Worm (Caenorhabditis elegans) whole organism, late embryonic: ENCODE measurements around the gene feh-1.
"Not testable (repeated sequence)": the region's sequence is repeated elsewhere in the genome, so short reads cannot be mapped to it uniquely, and the experiment has no call there.

Source experiments
- C38D4.7 ChIP-seq: fragments of 200-800 bp; sonication (Bioruptor generic); optimal IDR thresholded peaks from 2 replicates; lab custom pipeline; 2018; ENCODE audit warnings: mild to moderate bottlenecking, missing genetic modification characterization, moderate library complexity, missing compliant biosample characterization
- K02D7.2 ChIP-seq: sonication (generic microtip); optimal IDR thresholded peaks from 2 replicates; lab custom pipeline; 2017; ENCODE audit warnings: mild to moderate bottlenecking, missing genetic modification characterization, missing compliant biosample characterization
- ama-1 ChIP-seq: fragments of 150-350 bp; optimal IDR thresholded peaks from 2 replicates; lab custom pipeline; 2014
- ceh-18 ChIP-seq: sonication (generic microtip); optimal IDR thresholded peaks from 2 replicates; lab custom pipeline; 2016; ENCODE audit warnings: missing genetic modification characterization, missing compliant biosample characterization
- ceh-19 ChIP-seq: fragments of 200-800 bp; sonication (Bioruptor generic); optimal IDR thresholded peaks from 2 replicates; lab custom pipeline; 2018; ENCODE audit warnings: mild to moderate bottlenecking, missing genetic modification characterization, missing compliant biosample characterization
- ceh-22 ChIP-seq: sonication (generic microtip); optimal IDR thresholded peaks from 2 replicates; lab custom pipeline; 2017; ENCODE audit warnings: missing biosample characterization, missing genetic modification characterization
- ceh-24 ChIP-seq: sonication (generic microtip); optimal IDR thresholded peaks from 2 replicates; lab custom pipeline; 2016; ENCODE audit warnings: mild to moderate bottlenecking, missing genetic modification characterization, missing compliant biosample characterization
- ceh-6 ChIP-seq: fragments of 200-800 bp; sonication (Bioruptor generic); optimal IDR thresholded peaks from 2 replicates; lab custom pipeline; 2018; ENCODE audit warnings: mild to moderate bottlenecking, missing genetic modification characterization, missing compliant biosample characterization
- ceh-9 ChIP-seq: sonication (generic microtip); optimal IDR thresholded peaks from 2 replicates; lab custom pipeline; 2016; ENCODE audit warnings: mild to moderate bottlenecking, missing genetic modification characterization, inconsistent platforms, missing compliant biosample characterization
- ets-4 ChIP-seq: sonication (generic microtip); optimal IDR thresholded peaks from 2 replicates; lab custom pipeline; 2016; ENCODE audit warnings: missing genetic modification characterization, missing compliant biosample characterization
- fkh-10 ChIP-seq: fragments of 150-350 bp; optimal IDR thresholded peaks from 2 replicates; lab custom pipeline; 2014; ENCODE audit warnings: missing biosample characterization, missing genetic modification reagents, missing genetic modification characterization
- gmeb-2 ChIP-seq: sonication (generic microtip); optimal IDR thresholded peaks from 2 replicates; lab custom pipeline; 2016; ENCODE audit warnings: missing genetic modification characterization, inconsistent platforms, missing compliant biosample characterization
- hlh-13 ChIP-seq: fragments of 200-800 bp; sonication (Bioruptor generic); optimal IDR thresholded peaks from 2 replicates; lab custom pipeline; 2018; ENCODE audit warnings: mild to moderate bottlenecking, missing genetic modification characterization, missing compliant biosample characterization
- hlh-30 ChIP-seq: sonication (generic microtip); optimal IDR thresholded peaks from 2 replicates; lab custom pipeline; 2017; ENCODE audit warnings: antibody characterized with exemption, missing genetic modification characterization, missing compliant biosample characterization; ENCODE audit not compliant: insufficient read depth
- hlh-6 ChIP-seq: sonication (generic microtip); optimal IDR thresholded peaks from 2 replicates; lab custom pipeline; 2016; ENCODE audit warnings: missing genotype, missing genetic modification characterization, missing compliant biosample characterization
- nfya-1 ChIP-seq: sonication (generic microtip); optimal IDR thresholded peaks from 2 replicates; lab custom pipeline; 2017; ENCODE audit warnings: missing genetic modification characterization, mild to moderate bottlenecking, missing compliant biosample characterization, antibody characterized with exemption, moderate library complexity
- pag-3 ChIP-seq: sonication (generic microtip); optimal IDR thresholded peaks from 2 replicates; lab custom pipeline; 2016; ENCODE audit warnings: missing compliant biosample characterization, missing genetic modification characterization, borderline replicate concordance
- pha-2 ChIP-seq: sonication (generic microtip); optimal IDR thresholded peaks from 2 replicates; lab custom pipeline; 2017; ENCODE audit warnings: mild to moderate bottlenecking, missing genetic modification characterization, missing compliant biosample characterization
- pqm-1 ChIP-seq: sonication (generic microtip); optimal IDR thresholded peaks from 2 replicates; lab custom pipeline; 2016; ENCODE audit warnings: missing genetic modification characterization, missing compliant biosample characterization
- ref-2 ChIP-seq: sonication (generic microtip); optimal IDR thresholded peaks from 2 replicates; lab custom pipeline; 2016; ENCODE audit warnings: missing genetic modification characterization, missing compliant biosample characterization
- sox-2 ChIP-seq: fragments of 200-800 bp; sonication (Bioruptor generic); IDR thresholded peaks from 2 replicates; pipeline ENCODE4 v1.3.6; 2022; ENCODE audit warnings: missing genetic modification reagents, missing genetic modification characterization, missing compliant biosample characterization
- syd-9 ChIP-seq: sonication (generic microtip); optimal IDR thresholded peaks from 2 replicates; lab custom pipeline; 2016; ENCODE audit warnings: mild to moderate bottlenecking, missing genetic modification characterization, moderate library complexity, missing compliant biosample characterization
- tbx-2 ChIP-seq: sonication (generic microtip); optimal IDR thresholded peaks from 2 replicates; lab custom pipeline; 2016; ENCODE audit warnings: missing genetic modification characterization, missing compliant biosample characterization
- tbx-7 ChIP-seq: sonication (generic microtip); optimal IDR thresholded peaks from 2 replicates; lab custom pipeline; 2016; ENCODE audit warnings: missing genotype, missing genetic modification characterization, missing compliant biosample characterization
- ttx-3 ChIP-seq: sonication (generic microtip); optimal IDR thresholded peaks from 2 replicates; lab custom pipeline; 2016; ENCODE audit warnings: missing genetic modification reagents, missing genetic modification characterization, missing compliant biosample characterization
- unc-55 ChIP-seq: sonication (generic microtip); optimal IDR thresholded peaks from 2 replicates; lab custom pipeline; 2017; ENCODE audit warnings: missing biosample characterization, missing genetic modification reagents, missing genetic modification characterization
- unc-86 ChIP-seq: sonication (generic microtip); optimal IDR thresholded peaks from 2 replicates; lab custom pipeline; 2016; ENCODE audit warnings: missing genetic modification characterization, missing compliant biosample characterization

feh-1 gene

DNA sequence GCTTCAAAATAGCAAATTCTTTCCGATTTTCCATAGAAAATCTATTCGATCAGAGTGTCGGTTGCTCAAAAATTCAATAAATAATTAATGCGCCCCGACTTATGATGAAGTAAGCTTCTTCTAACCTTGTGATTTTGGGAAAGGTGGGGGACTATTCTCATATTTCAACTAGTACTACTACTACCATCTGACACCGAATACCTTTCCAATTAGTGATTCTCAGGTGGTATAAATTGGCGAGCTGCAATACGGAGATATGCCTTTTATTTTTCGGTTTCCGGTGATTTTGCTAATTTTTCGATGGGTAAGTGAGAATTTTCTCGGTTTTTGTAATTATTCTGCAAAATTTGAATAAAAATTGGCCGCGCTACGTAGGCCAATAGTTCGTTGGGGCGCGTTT, 11.7 kb downstream of the feh-1 start, which contains the start of gene nhr-239:
TSS of gene nhr-239 (plus strand) at position 301 of the 400 bp plus-strand sequence.
- no peak for TF ChIP-seq ttx-3 (tag; lab: Kevin White, UChicago)
- TF ChIP-seq unc-55: no peak
- TF ChIP-seq fkh-10: no peak
- TF ChIP-seq pqm-1 (tag; lab: Kevin White, UChicago): no peak
- no peak for TF ChIP-seq ceh-18 (tag; lab: Kevin White, UChicago)
- TF ChIP-seq pha-2: no peak
- TF ChIP-seq ceh-19 (GFP tag; lab: Kevin White, UChicago): no peak

DNA sequence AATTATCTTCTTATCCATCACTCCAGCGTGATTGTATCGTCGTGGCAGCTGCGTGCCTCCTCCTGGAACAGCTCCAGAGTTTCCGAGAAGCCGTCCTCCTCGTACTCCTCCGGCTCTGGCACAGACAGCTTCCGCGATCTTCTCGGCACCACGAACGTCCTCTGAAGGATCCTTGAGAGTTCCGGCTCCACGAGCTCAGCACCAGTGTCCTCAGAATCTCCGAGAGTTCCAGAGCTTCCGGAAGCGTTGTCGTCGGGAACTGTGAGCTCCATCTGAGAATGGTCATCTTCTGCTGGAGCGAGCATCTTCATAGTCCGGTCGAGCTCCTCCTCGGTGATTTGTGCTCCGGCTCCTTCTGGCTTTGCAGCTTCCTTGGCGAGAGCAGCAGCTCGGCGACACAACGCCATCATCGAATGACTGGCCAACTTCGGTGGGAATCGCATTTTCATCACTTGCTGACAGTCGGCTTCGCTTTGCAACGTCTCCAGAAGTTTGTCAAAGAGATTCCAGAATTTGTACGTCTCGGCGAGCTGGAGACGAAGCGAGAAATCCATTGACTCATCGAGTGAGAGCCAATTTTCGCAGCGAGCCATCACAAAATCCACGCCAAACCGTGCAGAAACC, 13.4 kb downstream of the feh-1 start:
- no peak for TF ChIP-seq ama-1 (lab: Kevin White, UChicago)
- TF ChIP-seq sox-2: no peak
- no peak for TF ChIP-seq pag-3 (tag; lab: Kevin White, UChicago)
- TF ChIP-seq ceh-24 (tag; lab: Kevin White, UChicago): no peak
- no peak for TF ChIP-seq hlh-30 (tag; lab: Kevin White, UChicago)
- TF ChIP-seq pha-2: no peak
- TF ChIP-seq fkh-10: no peak
- no peak for TF ChIP-seq gmeb-2 (tag; lab: Kevin White, UChicago)
- TF ChIP-seq ceh-22: no peak
- TF ChIP-seq C38D4.7 (GFP tag; lab: Kevin White, UChicago): no peak
- TF ChIP-seq, all 69 proteins: peak for 0

DNA sequence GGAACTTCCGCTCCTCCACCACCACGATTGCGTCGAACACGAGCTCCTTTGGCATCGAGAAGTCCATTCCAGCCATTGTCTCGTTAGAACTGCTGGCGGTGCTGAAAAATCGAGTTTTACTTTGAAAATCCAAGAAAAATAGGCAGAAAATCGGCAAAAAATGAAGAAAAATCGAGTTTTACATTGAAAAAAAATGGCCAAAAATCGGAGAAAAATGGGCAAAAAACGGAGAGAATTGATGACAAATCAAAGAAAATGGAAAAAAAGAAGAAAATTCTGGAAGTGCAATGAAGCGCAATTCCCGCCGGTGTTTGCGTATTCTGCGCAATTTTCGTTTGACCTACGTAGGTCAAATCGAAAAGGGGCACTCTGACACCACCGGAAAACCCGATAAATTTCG, 14.2 kb downstream of the feh-1 start, which contains the start of gene Y54F10AM.11:
TSS of gene Y54F10AM.11 (minus strand) at position 101 of the 400 bp plus-strand sequence.
- not testable (repeated sequence) for TF ChIP-seq ceh-19 (GFP tag; lab: Kevin White, UChicago); K02D7.2; hlh-6 (tag; lab: Kevin White, UChicago)
- TF ChIP-seq, all 69 proteins: peak for 0; not testable (repeated sequence) for 69

DNA sequence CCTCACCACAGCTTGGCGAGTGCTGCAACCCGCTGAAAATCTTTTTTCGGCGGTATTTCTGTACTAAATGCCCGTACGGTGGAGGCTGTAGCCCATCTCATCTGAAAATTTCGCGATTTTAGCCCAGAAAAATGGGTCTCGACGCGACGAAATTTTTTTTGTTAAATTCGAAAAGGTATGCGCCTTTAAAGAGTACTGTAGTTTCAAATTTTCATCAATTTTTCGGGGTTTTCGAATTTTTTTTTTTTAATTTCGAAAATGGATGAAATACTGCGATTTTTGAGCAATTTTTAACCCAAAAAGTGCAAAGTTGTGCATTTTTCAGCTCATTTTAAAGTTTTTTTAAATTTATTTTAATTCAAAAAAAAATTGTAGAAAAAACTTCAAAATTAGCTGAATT, 21.7 kb downstream of the feh-1 start, which contains the start of gene Y54F10AR.2:
TSS of gene Y54F10AR.2 (minus strand) at position 101 of the 400 bp plus-strand sequence.
- TF ChIP-seq tbx-7 (tag; lab: Kevin White, UChicago) (no peak), syd-9 (no peak), unc-86 (tag; lab: Kevin White, UChicago) (no peak), pag-3 (tag; lab: Kevin White, UChicago) (no peak), ref-2 (tag; lab: Kevin White, UChicago) (no peak), tbx-2 (tag; lab: Kevin White, UChicago) (no peak)

DNA sequence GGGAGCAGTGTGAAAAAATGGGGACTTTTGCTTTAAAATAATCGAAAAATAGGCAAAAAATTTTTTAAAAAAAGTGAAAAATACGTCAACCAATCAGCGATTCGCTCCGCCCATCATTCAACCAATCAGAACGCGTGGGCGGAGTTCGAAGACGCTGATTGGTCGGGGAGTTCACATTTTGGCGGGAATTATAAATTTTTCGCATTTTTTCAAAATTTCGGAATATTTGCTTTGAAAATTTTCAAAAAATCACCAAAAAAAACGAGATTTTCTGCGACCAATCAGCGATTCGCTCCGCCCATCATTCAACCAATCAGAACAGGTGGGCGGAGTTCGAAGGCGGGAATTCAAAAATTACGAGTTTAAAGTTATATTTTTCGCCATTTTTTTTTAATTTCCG, 22.7 kb downstream of the feh-1 start:
- peak; percentile 75 for TF ChIP-seq nfya-1
- no peak for TF ChIP-seq hlh-13

DNA sequence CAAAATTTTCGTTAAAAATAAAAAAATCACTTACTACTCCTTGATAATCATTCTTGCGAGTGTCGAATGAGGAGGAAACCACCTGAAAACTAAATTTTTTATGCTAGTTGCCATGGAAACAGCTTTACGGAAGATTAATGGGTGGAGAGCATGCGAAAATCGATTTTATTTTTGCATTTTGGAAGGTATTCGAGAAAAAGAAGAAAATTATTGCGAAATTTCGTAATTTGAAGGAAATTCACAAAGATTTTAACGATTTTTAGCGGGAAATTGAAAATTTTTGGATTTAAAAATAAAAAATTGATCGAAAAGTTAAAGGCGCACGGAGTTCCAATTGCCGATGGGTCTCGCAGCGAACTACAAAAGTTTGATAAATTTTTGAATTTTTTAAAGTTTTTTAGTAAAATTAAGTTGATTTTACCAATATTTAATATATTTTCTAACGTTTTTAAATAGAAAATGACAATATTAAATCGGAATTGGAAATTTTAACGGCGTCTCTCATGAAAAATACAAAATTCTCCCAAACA, 26.0 kb downstream of the feh-1 start, which contains the start of gene Y54F10AR.1:
TSS of gene Y54F10AR.1 (minus strand) at position 51 of the 530 bp plus-strand sequence.
- no peak for TF ChIP-seq ceh-6 (GFP tag; lab: Kevin White, UChicago)
- TF ChIP-seq ceh-9: no peak
- TF ChIP-seq ets-4 (tag; lab: Kevin White, UChicago): no peak
